Worm (Caenorhabditis elegans): ENCODE results near the gene Y43F8B.7.

Y43F8B.7 gene

ce11 chrV:19519511-19519934 is 29.0 kb downstream of the Y43F8B.7 start (continued):
- peak; percentile 45 for TF ChIP-seq nhr-102 (tag; optimal IDR thresholded peaks at IDR 0.05)
- TF ChIP-seq nhr-25 (tag; optimal IDR thresholded peaks at IDR 0.05; ENCODE audit: borderline replicate concordance, insufficient read depth) = no peak
- TF ChIP-seq ztf-7 (tag; optimal IDR thresholded peaks at IDR 0.05) = no peak
- TF ChIP-seq lin-38 (GFP tag; IDR thresholded peaks at IDR 0.05) = peak; percentile 63
- TF ChIP-seq dmd-6 (GFP tag; IDR thresholded peaks at IDR 0.05) = 0 out of 2 replicates have a peak, but pooled peaks have one; percentile 29
- TF ChIP-seq daf-12 (tag; optimal IDR thresholded peaks at IDR 0.05) = no peak
- peak; percentile 4 for TF ChIP-seq nhr-28 (tag; optimal IDR thresholded peaks at IDR 0.05)
- peak; percentile 33 for TF ChIP-seq spr-3 (GFP tag; optimal IDR thresholded peaks at IDR 0.05)
- no peak for TF ChIP-seq zfp-2 (tag; optimal IDR thresholded peaks at IDR 0.05)
- TF ChIP-seq rbr-2 (tag; optimal IDR thresholded peaks at IDR 0.05) = peak; percentile 8
- TF ChIP-seq zfp-3 (GFP tag; conservative IDR thresholded peaks at IDR 0.05) = peak; percentile 81; the same call in 1 of the 2 replicates
- peak; percentile 71; the same call in 1 of the 2 replicates for TF ChIP-seq mxl-2 (GFP tag; conservative IDR thresholded peaks at IDR 0.05)
- peak; percentile 17 for TF ChIP-seq mes-2 (tag; optimal IDR thresholded peaks at IDR 0.05; ENCODE audit: poor library complexity, severe bottlenecking)
- TF ChIP-seq snpc-1.2 (GFP tag; IDR thresholded peaks at IDR 0.05) = peak; percentile 77; the same call in 1 of the 2 replicates
- no peak for TF ChIP-seq T20F7.1 (GFP tag; optimal IDR thresholded peaks at IDR 0.05)

DNA sequence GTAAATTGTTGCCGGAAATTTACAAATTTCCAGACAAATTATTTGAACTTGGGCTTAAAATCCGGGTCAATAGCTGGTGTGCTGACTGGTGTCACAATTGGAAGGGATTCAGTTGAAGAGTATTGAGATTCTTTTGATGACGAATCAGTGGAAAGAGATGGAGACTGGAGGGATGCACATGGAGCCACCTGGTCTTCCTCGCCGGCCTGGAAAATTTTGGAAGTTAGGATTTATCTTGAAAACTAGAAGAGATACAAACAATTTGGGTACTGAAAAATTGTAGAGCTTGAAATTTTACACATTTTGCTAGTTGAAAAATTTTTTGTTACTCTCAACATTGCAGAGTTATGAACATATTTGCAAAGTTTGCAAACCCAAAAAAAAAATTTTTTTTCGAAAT is 29.6 kb downstream of the Y43F8B.7 start:
- TF ChIP-seq lin-15B (tag; optimal IDR thresholded peaks at IDR 0.05) = no peak
- TF ChIP-seq rbr-2 (tag; optimal IDR thresholded peaks at IDR 0.05) = no peak
- TF ChIP-seq nhr-11 (tag; optimal IDR thresholded peaks at IDR 0.05) = no peak
- peak; percentile 36; the same call in 1 of the 2 replicates for TF ChIP-seq vab-7 (GFP tag; IDR thresholded peaks at IDR 0.05)
- no peak for TF ChIP-seq nhr-48 (tag; optimal IDR thresholded peaks at IDR 0.05)
- no peak for TF ChIP-seq dve-1 (tag; optimal IDR thresholded peaks at IDR 0.05; ENCODE audit: insufficient read depth)
- TF ChIP-seq lir-3 (tag; optimal IDR thresholded peaks at IDR 0.05) = no peak
- TF ChIP-seq tag-97 (GFP tag; IDR thresholded peaks at IDR 0.05) = no peak
- peak; percentile 49; the same call in 1 of the 2 replicates for TF ChIP-seq nhr-41 (GFP tag; IDR thresholded peaks at IDR 0.05)
- no peak for TF ChIP-seq zag-1 (tag; optimal IDR thresholded peaks at IDR 0.05)
- TF ChIP-seq madf-9 (GFP tag; conservative IDR thresholded peaks at IDR 0.05) = 0 out of 2 replicates have a peak, but pooled peaks have one; percentile 33
- TF ChIP-seq lin-38 (GFP tag; IDR thresholded peaks at IDR 0.05) = no peak
- TF ChIP-seq lin-39 (tag; optimal IDR thresholded peaks at IDR 0.05) = no peak
- TF ChIP-seq ceh-82 (tag; optimal IDR thresholded peaks at IDR 0.05) = no peak
- no peak for TF ChIP-seq spr-1 (tag; optimal IDR thresholded peaks at IDR 0.05)
- peak in 1 of 2 experiments; percentile 10 for TF ChIP-seq hif-1 (tag; optimal IDR thresholded peaks at IDR 0.05)
- TF ChIP-seq nhr-111 (GFP tag; optimal IDR thresholded peaks at IDR 0.05) = no peak
- TF ChIP-seq gei-8 (GFP tag; optimal IDR thresholded peaks at IDR 0.05) = no peak
- no peak for TF ChIP-seq unc-62 (GFP tag; optimal IDR thresholded peaks at IDR 0.05 in 1 of 2)
- no peak for TF ChIP-seq unc-62 (tag; optimal IDR thresholded peaks at IDR 0.05)
- TF ChIP-seq Y48G9A.11 (GFP tag; IDR thresholded peaks at IDR 0.05) = peak; percentile 61; the same call in 1 of the 2 replicates
- peak; percentile 67 for TF ChIP-seq sdz-12 (GFP tag; optimal IDR thresholded peaks at IDR 0.05)
- no peak for TF ChIP-seq F49E8.2 (tag; optimal IDR thresholded peaks at IDR 0.05; ENCODE audit: borderline replicate concordance)
- TF ChIP-seq ceh-44 (GFP tag; IDR thresholded peaks at IDR 0.05) = no peak
- no peak for TF ChIP-seq daf-8 (GFP tag; IDR thresholded peaks at IDR 0.05)
- TF ChIP-seq dpl-1 (GFP tag; optimal IDR thresholded peaks at IDR 0.05) = no peak
- TF ChIP-seq ctbp-1 (GFP tag; IDR thresholded peaks at IDR 0.05) = peak; percentile 58
- TF ChIP-seq ZK546.5 (tag; optimal IDR thresholded peaks at IDR 0.05) = no peak
- TF ChIP-seq mxl-3 (GFP tag; optimal IDR thresholded peaks at IDR 0.05) = peak; percentile 41
- peak; percentile 15 for TF ChIP-seq ama-1 (optimal IDR thresholded peaks at IDR 0.05)
- TF ChIP-seq snpc-1.2 (GFP tag; IDR thresholded peaks at IDR 0.05) = peak; percentile 71
- no peak for TF ChIP-seq ceh-20 (GFP tag; IDR thresholded peaks at IDR 0.05)
- no peak for TF ChIP-seq duxl-1 (tag; optimal IDR thresholded peaks at IDR 0.05; ENCODE audit: poor library complexity)
- peak; percentile 67 for TF ChIP-seq egl-43 (GFP tag; IDR thresholded peaks at IDR 0.05)
- TF ChIP-seq ces-1 (GFP tag; optimal IDR thresholded peaks at IDR 0.05) = no peak
- no peak for TF ChIP-seq hlh-30 (tag; optimal IDR thresholded peaks at IDR 0.05; ENCODE audit: insufficient read depth)
- no peak for TF ChIP-seq nhr-6 (tag; optimal IDR thresholded peaks at IDR 0.05)
